Fruit fly (Drosophila melanogaster) whole organism, embryonic: ENCODE results near the gene Psa.

Experiments used
- ATbp ChIP-seq: fragments of 200-800 bp; sonication (Bioruptor generic); optimal IDR thresholded peaks from 2 replicates; lab custom pipeline; 2017; ENCODE audit warnings: missing biosample characterization, mild to moderate bottlenecking, missing genetic modification characterization, missing genetic modification reagents
- Adf1 ChIP-seq: fragments of 200-800 bp; sonication (Bioruptor generic); IDR thresholded peaks from 2 replicates; pipeline ENCODE4 v1.3.6; 2022; ENCODE audit warnings: missing biosample characterization, missing genetic modification characterization
- Asciz ChIP-seq: fragments of 200-800 bp; sonication (Bioruptor generic); optimal IDR thresholded peaks from 2 replicates; lab custom pipeline; 2017; ENCODE audit warnings: missing biosample characterization, mild to moderate bottlenecking, missing genetic modification characterization, missing genetic modification reagents
- Atf-2 ChIP-seq: fragments of 200-800 bp; sonication (Bioruptor generic); optimal IDR thresholded peaks from 2 replicates; lab custom pipeline; 2016; ENCODE audit warnings: missing biosample characterization, missing genetic modification characterization
- Bteb2 ChIP-seq: fragments of 200-800 bp; sonication (Bioruptor generic); optimal IDR thresholded peaks from 2 replicates; lab custom pipeline; 2016; ENCODE audit warnings: missing biosample characterization, missing genetic modification characterization
- CG11695 ChIP-seq: fragments of 200-800 bp; sonication (Bioruptor generic); IDR thresholded peaks from 3 replicates; pipeline ENCODE4 v1.3.6; 2022; ENCODE audit warnings: missing biosample characterization, missing genetic modification characterization
- CG11723 ChIP-seq: fragments of 200-800 bp; sonication (Bioruptor generic); optimal IDR thresholded peaks from 2 replicates; lab custom pipeline; 2017; ENCODE audit warnings: missing biosample characterization, mild to moderate bottlenecking, missing genetic modification characterization
- CG12299 ChIP-seq: fragments of 200-800 bp; sonication (Bioruptor generic); optimal IDR thresholded peaks from 2 replicates; lab custom pipeline; 2018; ENCODE audit warnings: missing biosample characterization, mild to moderate bottlenecking, missing genetic modification characterization
- CG13624 ChIP-seq: fragments of 200-800 bp; sonication (Bioruptor generic); optimal IDR thresholded peaks from 2 replicates; lab custom pipeline; 2016; ENCODE audit warnings: missing biosample characterization, missing genetic modification characterization
- CG15073 ChIP-seq: fragments of 200-800 bp; sonication (Bioruptor generic); optimal IDR thresholded peaks from 2 replicates; lab custom pipeline; 2016; ENCODE audit warnings: missing biosample characterization, missing genetic modification characterization
- CG15601 ChIP-seq: fragments of 200-800 bp; sonication (Bioruptor generic); optimal IDR thresholded peaks from 3 replicates; lab custom pipeline; 2019; ENCODE audit warnings: missing biosample characterization, mild to moderate bottlenecking, missing genetic modification characterization, moderate library complexity
- CG1602 ChIP-seq: fragments of 200-800 bp; sonication (Bioruptor generic); optimal IDR thresholded peaks from 3 replicates; lab custom pipeline; 2016; ENCODE audit warnings: missing biosample characterization, missing genetic modification characterization
- CG16863 ChIP-seq: fragments of 200-800 bp; sonication (Bioruptor generic); optimal IDR thresholded peaks from 3 replicates; lab custom pipeline; 2016; ENCODE audit warnings: missing biosample characterization, missing genetic modification characterization
- CG17385 ChIP-seq: fragments of 200-800 bp; sonication (Bioruptor generic); optimal IDR thresholded peaks from 3 replicates; lab custom pipeline; 2018; ENCODE audit warnings: missing biosample characterization, mild to moderate bottlenecking, missing genetic modification characterization
- CG17568 ChIP-seq: fragments of 200-800 bp; sonication (Bioruptor generic); optimal IDR thresholded peaks from 2 replicates; lab custom pipeline; 2018; ENCODE audit warnings: missing biosample characterization, mild to moderate bottlenecking, missing genetic modification characterization, moderate library complexity
- CG2202 ChIP-seq: fragments of 200-800 bp; sonication (Bioruptor generic); optimal IDR thresholded peaks from 2 replicates; lab custom pipeline; 2018; ENCODE audit warnings: missing biosample characterization, mild to moderate bottlenecking, missing genetic modification characterization
- CG2678 ChIP-seq: fragments of 200-800 bp; sonication (Bioruptor generic); optimal IDR thresholded peaks from 3 replicates; lab custom pipeline; 2019; ENCODE audit warnings: missing biosample characterization, mild to moderate bottlenecking, missing genetic modification characterization, moderate library complexity
- CG3995 ChIP-seq: fragments of 200-800 bp; sonication (Bioruptor generic); optimal IDR thresholded peaks from 3 replicates; lab custom pipeline; 2016; ENCODE audit warnings: missing biosample characterization, missing genetic modification characterization
- CG4328 ChIP-seq: fragments of 200-800 bp; sonication (Bioruptor generic); optimal IDR thresholded peaks from 3 replicates; lab custom pipeline; 2017; ENCODE audit warnings: missing biosample characterization, missing genetic modification reagents, missing genetic modification characterization
- CG6689 ChIP-seq: fragments of 200-800 bp; sonication (Bioruptor generic); IDR thresholded peaks from 2 replicates; pipeline ENCODE4 v1.3.6; 2022; ENCODE audit warnings: missing biosample characterization, missing genetic modification characterization
- CG6765 ChIP-seq: fragments of 200-800 bp; sonication (Bioruptor generic); optimal IDR thresholded peaks from 3 replicates; lab custom pipeline; 2017; ENCODE audit warnings: missing biosample characterization, mild to moderate bottlenecking, missing genetic modification characterization
- CG6813 ChIP-seq: fragments of 200-800 bp; sonication (Bioruptor generic); optimal IDR thresholded peaks from 2 replicates; lab custom pipeline; 2017; ENCODE audit warnings: missing biosample characterization, missing genetic modification characterization, mild to moderate bottlenecking, moderate library complexity, missing genetic modification reagents
- CG8765 ChIP-seq: fragments of 200-800 bp; sonication (Bioruptor generic); IDR thresholded peaks from 2 replicates; pipeline ENCODE4 v1.3.6; 2022; ENCODE audit warnings: missing biosample characterization, missing genetic modification characterization
- CG9437 ChIP-seq: fragments of 200-800 bp; sonication (Bioruptor generic); optimal IDR thresholded peaks from 2 replicates; lab custom pipeline; 2018; ENCODE audit warnings: missing biosample characterization, mild to moderate bottlenecking, missing genetic modification characterization
- CG9797 ChIP-seq: fragments of 200-800 bp; sonication (Bioruptor generic); optimal IDR thresholded peaks from 3 replicates; lab custom pipeline; 2018; ENCODE audit warnings: missing biosample characterization, mild to moderate bottlenecking, missing genetic modification characterization
- CTCF ChIP-seq: fragments of 200-800 bp; sonication (Bioruptor generic); optimal IDR thresholded peaks from 2 replicates; lab custom pipeline; 2017; ENCODE audit warnings: missing biosample characterization, mild to moderate bottlenecking, missing genetic modification characterization, moderate library complexity
- CoRest ChIP-seq: fragments of 200-800 bp; sonication (Bioruptor generic); optimal IDR thresholded peaks from 3 replicates; lab custom pipeline; 2018; ENCODE audit warnings: missing biosample characterization, mild to moderate bottlenecking, missing genetic modification characterization, moderate library complexity
- Dip2 ChIP-seq: fragments of 200-800 bp; sonication (Bioruptor generic); IDR thresholded peaks from 2 replicates; pipeline ENCODE4 v1.3.6; 2022; ENCODE audit warnings: missing biosample characterization, missing genetic modification characterization
- Doc2 ChIP-seq: fragments of 200-800 bp; sonication (Bioruptor generic); IDR thresholded peaks from 2 replicates; pipeline ENCODE4 v1.3.6; 2022; ENCODE audit warnings: missing biosample characterization, missing genetic modification characterization
- Dp ChIP-seq: fragments of 200-800 bp; sonication (Bioruptor generic); optimal IDR thresholded peaks from 2 replicates; lab custom pipeline; 2018; ENCODE audit warnings: missing biosample characterization, mild to moderate bottlenecking, missing genetic modification characterization, moderate library complexity
- Lpt ChIP-seq: fragments of >200 bp; optimal IDR thresholded peaks from 2 replicates; lab custom pipeline; 2018; ENCODE audit warnings: missing biosample characterization, missing genetic modification characterization
- Myb ChIP-seq: fragments of 200-800 bp; sonication (Bioruptor generic); optimal IDR thresholded peaks from 2 replicates; lab custom pipeline; 2016; ENCODE audit warnings: missing biosample characterization, missing genetic modification characterization
- YL-1 ChIP-seq: fragments of 200-800 bp; sonication (Bioruptor generic); optimal IDR thresholded peaks from 3 replicates; lab custom pipeline; 2017; ENCODE audit warnings: missing biosample characterization, mild to moderate bottlenecking, missing genetic modification characterization
- bab2 ChIP-seq: fragments of 200-800 bp; sonication (Bioruptor generic); optimal IDR thresholded peaks from 2 replicates; lab custom pipeline; 2016; ENCODE audit warnings: missing biosample characterization, missing genetic modification characterization
- cad ChIP-seq: fragments of >200 bp; optimal IDR thresholded peaks from 2 replicates; lab custom pipeline; 2017; ENCODE audit warnings: missing biosample characterization, missing genetic modification characterization
- caup ChIP-seq: fragments of 200-800 bp; sonication (Bioruptor generic); optimal IDR thresholded peaks from 3 replicates; lab custom pipeline; 2017; ENCODE audit warnings: missing biosample characterization, mild to moderate bottlenecking, missing genetic modification characterization, moderate library complexity; ENCODE audit not compliant: severe bottlenecking
- cg ChIP-seq: fragments of 200-800 bp; sonication (Bioruptor generic); optimal IDR thresholded peaks from 3 replicates; lab custom pipeline; 2019; ENCODE audit warnings: missing biosample characterization, mild to moderate bottlenecking, missing genetic modification characterization, moderate library complexity
- exex ChIP-seq: fragments of 200-800 bp; sonication (Bioruptor generic); optimal IDR thresholded peaks from 4 replicates; lab custom pipeline; 2018; ENCODE audit warnings: missing biosample characterization, mild to moderate bottlenecking, missing genetic modification characterization, moderate library complexity
- fru ChIP-seq: fragments of >200 bp; optimal IDR thresholded peaks from 2 replicates; lab custom pipeline; 2017
- gce ChIP-seq: fragments of 200-800 bp; sonication (Bioruptor generic); IDR thresholded peaks from 3 replicates; pipeline ENCODE4 v1.3.6; 2022; ENCODE audit warnings: missing biosample characterization, missing genetic modification characterization
- insv ChIP-seq, 2 experiments: fragments of 200-800 bp; sonication (Bioruptor generic); optimal IDR thresholded peaks; 3 replicates each; lab custom pipeline; 2016 to 2018; ENCODE audit warnings: missing biosample characterization in 2 of 2, missing genetic modification characterization in 2 of 2
- nmo ChIP-seq: fragments of 200-800 bp; sonication (Bioruptor generic); optimal IDR thresholded peaks from 2 replicates; lab custom pipeline; 2018; ENCODE audit warnings: missing biosample characterization, mild to moderate bottlenecking, missing genetic modification characterization, moderate library complexity
- psq ChIP-seq: fragments of 200-800 bp; sonication (Bioruptor generic); optimal IDR thresholded peaks from 2 replicates; lab custom pipeline; 2017; ENCODE audit warnings: missing biosample characterization, missing genetic modification characterization
- sr ChIP-seq: fragments of 200-800 bp; sonication (Bioruptor generic); IDR thresholded peaks from 3 replicates; pipeline ENCODE4 v1.3.6; 2022; ENCODE audit warnings: missing biosample characterization, missing genetic modification characterization
- tio ChIP-seq: fragments of 200-800 bp; sonication (Bioruptor generic); optimal IDR thresholded peaks from 2 replicates; lab custom pipeline; 2017; ENCODE audit warnings: missing biosample characterization, missing genetic modification characterization, inconsistent platforms
- toy ChIP-seq: fragments of 200-800 bp; sonication (Bioruptor generic); IDR thresholded peaks from 2 replicates; pipeline ENCODE4 v1.3.6; 2022; ENCODE audit warnings: missing biosample characterization, missing genetic modification characterization
- tup ChIP-seq: fragments of 200-800 bp; sonication (Bioruptor generic); optimal IDR thresholded peaks from 2 replicates; lab custom pipeline; 2016; ENCODE audit warnings: missing biosample characterization, mild to moderate bottlenecking, missing genetic modification characterization, moderate library complexity
- wdn ChIP-seq: fragments of 200-800 bp; sonication (Bioruptor generic); IDR thresholded peaks from 2 replicates; pipeline ENCODE4 v1.3.6; 2022; ENCODE audit warnings: missing biosample characterization, missing genetic modification characterization
- wek ChIP-seq: fragments of 200-800 bp; sonication (Bioruptor generic); optimal IDR thresholded peaks from 3 replicates; lab custom pipeline; 2018; ENCODE audit warnings: missing biosample characterization, mild to moderate bottlenecking, missing genetic modification characterization, moderate library complexity
- z ChIP-seq: fragments of 200-800 bp; sonication (Bioruptor generic); IDR thresholded peaks from 3 replicates; pipeline ENCODE4 v1.3.6; 2022; ENCODE audit warnings: missing biosample characterization, missing genetic modification characterization

Gene Psa

dm6 chr3L:1536487-1537337 lies 34.1 kb downstream of the Psa start, which contains the start of the genes CG12091 and pns (continued):
- TF ChIP-seq Adf1 (GFP tag; lab: Robert Waterston, UW) (peak; percentile 33; the same call in 1 of the 2 replicates), cad (peak; percentile 10), Asciz (no peak), Myb (GFP tag; lab: Kevin White, UChicago) (peak; percentile 95), fru (lab: Kevin White, UChicago) (no peak), exex (tag; lab: Kevin White, UChicago) (peak; percentile 21), nmo (GFP tag; lab: Kevin White, UChicago) (peak; percentile 80), sr (GFP tag; lab: Robert Waterston, UW) (no peak), CG11695 (GFP tag; lab: Robert Waterston, UW) (peak; percentile 65; the same call in 2 of the 3 replicates), wek (GFP tag; lab: Kevin White, UChicago) (peak; percentile 96), CG11723 (GFP tag; lab: Kevin White, UChicago) (no peak), tio (GFP tag; lab: Kevin White, UChicago) (no peak), YL-1 (GFP tag; lab: Kevin White, UChicago) (peak; percentile 82), bab2 (GFP tag; lab: Kevin White, UChicago) (peak; percentile 78), Doc2 (no peak), wdn (GFP tag; lab: Robert Waterston, UW) (0 out of 2 replicates have a peak, but pooled peaks have one; percentile 26), Atf-2 (GFP tag; lab: Kevin White, UChicago) (peak; percentile 55), Dp (GFP tag; lab: Kevin White, UChicago) (peak; percentile 14), cg (GFP tag; lab: Kevin White, UChicago) (no peak), CG15601 (tag; lab: Kevin White, UChicago) (peak; percentile 82), CG17385 (GFP tag; lab: Kevin White, UChicago) (peak; percentile 51), CTCF (GFP tag; lab: Kevin White, UChicago) (no peak), CG8765 (no peak; the same call in 1 of the 2 replicates), CG17568 (GFP tag; lab: Kevin White, UChicago) (no peak), CG15073 (no peak), insv (GFP tag; optimal IDR thresholded peaks at IDR 0.05; lab: Kevin White, UChicago) (peak in 1 of 2 experiments; percentile 52), CG6813 (GFP tag; lab: Kevin White, UChicago) (peak; percentile 31), CG9797 (GFP tag; lab: Kevin White, UChicago) (peak; percentile 96), CG3995 (GFP tag; lab: Kevin White, UChicago) (peak; percentile 64), CG1602 (GFP tag; lab: Kevin White, UChicago) (peak; percentile 41), ATbp (GFP tag; lab: Kevin White, UChicago) (peak; percentile 56), CG2202 (tag; lab: Kevin White, UChicago) (peak; percentile 52), toy (GFP tag; lab: Robert Waterston, UW) (no peak), CoRest (tag; lab: Kevin White, UChicago) (peak; percentile 77), CG12299 (tag; lab: Kevin White, UChicago) (peak; percentile 42), CG9437 (GFP tag; lab: Kevin White, UChicago) (peak; percentile 52), tup (GFP tag; lab: Kevin White, UChicago) (no peak), psq (peak; percentile 38), Dip2 (GFP tag; lab: Robert Waterston, UW) (no peak), caup (GFP tag; lab: Kevin White, UChicago) (peak; percentile 71), Lpt (GFP tag; lab: Kevin White, UChicago) (no peak), CG13624 (GFP tag; lab: Kevin White, UChicago) (peak; percentile 77), CG4328 (peak; percentile 14), CG2678 (peak; percentile 68), z (GFP tag; lab: Robert Waterston, UW) (no peak), CG6689 (GFP tag; lab: Robert Waterston, UW) (peak; percentile 64), Bteb2 (peak; percentile 56), CG6765 (GFP tag; lab: Kevin White, UChicago) (peak; percentile 61), gce (GFP tag; lab: Robert Waterston, UW) (no peak), CG16863 (GFP tag; lab: Kevin White, UChicago) (peak; percentile 54)
